Worm (Caenorhabditis elegans) whole organism, L4/young adult: ENCODE data around the gene eor-1.
A peak's percentile ranks its signal among the peaks of the same experiment; 100 is the strongest.

Experiments used
- W03F9.2 ChIP-seq: fragments of 150-350 bp; optimal IDR thresholded peaks from 2 replicates; lab custom pipeline; 2014; ENCODE audit warnings: missing biosample characterization, missing genetic modification characterization
- dao-5 ChIP-seq: sonication (generic microtip); optimal IDR thresholded peaks from 2 replicates; lab custom pipeline; 2016; ENCODE audit warnings: missing genotype, missing genetic modification characterization, moderate library complexity, missing compliant biosample characterization
- him-1 ChIP-seq: sonication (generic microtip); optimal IDR thresholded peaks from 2 replicates; lab custom pipeline; 2016; ENCODE audit warnings: missing genotype, missing genetic modification reagents, missing genetic modification characterization, missing compliant biosample characterization

ce11 chrIV:4810377-4810984 is 11.5 kb upstream of the eor-1 start, which contains the start of gene eif-1.A:
- TF ChIP-seq W03F9.2 (tag; lab: Kevin White, UChicago) (peak; percentile 91), him-1 (no peak), dao-5 (no peak)
